Worm (Caenorhabditis elegans): ENCODE data around the gene C35D6.3.

The C35D6.3 gene

ce11 chrIV:16388856-16389461, 42.3 kb downstream of the C35D6.3 start (continued):
- TF ChIP-seq attf-6 (GFP tag; IDR thresholded peaks at IDR 0.05) = peak; percentile 99
- TF ChIP-seq D2030.7 (GFP tag; IDR thresholded peaks at IDR 0.05) = peak; percentile 81
- no peak for TF ChIP-seq Y95B8A.8 (GFP tag; IDR thresholded peaks at IDR 0.05)
- 0 out of 2 replicates have a peak, but pooled peaks have one; percentile 16 for TF ChIP-seq aptf-2 (GFP tag; conservative IDR thresholded peaks at IDR 0.05)
- no peak for TF ChIP-seq ceh-58 (GFP tag; IDR thresholded peaks at IDR 0.05)
- TF ChIP-seq madf-6 (GFP tag; IDR thresholded peaks at IDR 0.05) = no peak
- TF ChIP-seq repo-1 (tag; optimal IDR thresholded peaks at IDR 0.05) = peak; percentile 65
- no peak; the same call in 1 of the 2 replicates for TF ChIP-seq let-526 (GFP tag; IDR thresholded peaks at IDR 0.05)
- peak; percentile 16 for TF ChIP-seq efl-1 (GFP tag; optimal IDR thresholded peaks at IDR 0.05)
- TF ChIP-seq ztf-3 (GFP tag; optimal IDR thresholded peaks at IDR 0.05) = no peak
- TF ChIP-seq K12H6.12 (tag; optimal IDR thresholded peaks at IDR 0.05) = peak; percentile 46
- peak; percentile 48; the same call in 1 of the 2 replicates for TF ChIP-seq Y53G8AR.9 (GFP tag; conservative IDR thresholded peaks at IDR 0.05)
- no peak for TF ChIP-seq ztf-25 (GFP tag; IDR thresholded peaks at IDR 0.05)
- peak; percentile 67 for TF ChIP-seq F52B5.7 (tag; optimal IDR thresholded peaks at IDR 0.05)
- peak; percentile 93 for TF ChIP-seq lin-26 (GFP tag; IDR thresholded peaks at IDR 0.05)
- peak; percentile 24 for TF ChIP-seq ceh-79 (tag; optimal IDR thresholded peaks at IDR 0.05)
- TF ChIP-seq F49E8.2 (tag; optimal IDR thresholded peaks at IDR 0.05; ENCODE audit: insufficient read depth) = peak; percentile 80
- no peak for TF ChIP-seq ets-4 (GFP tag; optimal IDR thresholded peaks at IDR 0.05)
- peak; percentile 93 for TF ChIP-seq dox-1 (GFP tag; IDR thresholded peaks at IDR 0.05)
- no peak for TF ChIP-seq dpff-1 (tag; optimal IDR thresholded peaks at IDR 0.05)
- peak; percentile 86; the same call in 1 of the 2 replicates for TF ChIP-seq cebp-2 (GFP tag; IDR thresholded peaks at IDR 0.05)
- TF ChIP-seq him-1 (tag; optimal IDR thresholded peaks at IDR 0.05) = peak; percentile 57
- peak; percentile 91 for TF ChIP-seq B0261.1 (tag; optimal IDR thresholded peaks at IDR 0.05)
- peak; percentile 52; the same call in 1 of the 2 replicates for TF ChIP-seq zfh-2 (GFP tag; conservative IDR thresholded peaks at IDR 0.05)
- peak; percentile 92 for TF ChIP-seq Y56A3A.18 (GFP tag; IDR thresholded peaks at IDR 0.05)
- TF ChIP-seq hmg-20 (GFP tag; IDR thresholded peaks at IDR 0.05) = peak; percentile 87; the same call in 1 of the 2 replicates
- peak; percentile 84 for TF ChIP-seq ztf-18 (tag; optimal IDR thresholded peaks at IDR 0.05)
- peak; percentile 73 for TF ChIP-seq lin-54 (GFP tag; optimal IDR thresholded peaks at IDR 0.05)
- TF ChIP-seq ceh-40 (GFP tag; IDR thresholded peaks at IDR 0.05) = peak; percentile 78
- TF ChIP-seq pha-4 (tag; optimal IDR thresholded peaks at IDR 0.05) = no peak
- TF ChIP-seq bed-1 (GFP tag; IDR thresholded peaks at IDR 0.05) = 0 out of 2 replicates have a peak, but pooled peaks have one; percentile 49
- TF ChIP-seq aptf-3 (GFP tag; IDR thresholded peaks at IDR 0.05) = peak; percentile 82; the same call in 1 of the 2 replicates
- TF ChIP-seq fkh-3 (tag; optimal IDR thresholded peaks at IDR 0.05) = no peak
- TF ChIP-seq nfya-1 (tag; optimal IDR thresholded peaks at IDR 0.05; ENCODE audit: borderline replicate concordance, insufficient read depth) = no peak
- peak; percentile 39; the same call in 1 of the 2 replicates for TF ChIP-seq B0019.2 (GFP tag; conservative IDR thresholded peaks at IDR 0.05)
- peak; percentile 29 for TF ChIP-seq T26A5.8 (tag; optimal IDR thresholded peaks at IDR 0.05)
- no peak for TF ChIP-seq nfya-2 (GFP tag; IDR thresholded peaks at IDR 0.05)
- peak; percentile 99 for TF ChIP-seq mcd-1 (GFP tag; IDR thresholded peaks at IDR 0.05)
- TF ChIP-seq lsy-27 (tag; optimal IDR thresholded peaks at IDR 0.05; ENCODE audit: borderline replicate concordance, insufficient read depth) = no peak
- peak; percentile 94 for TF ChIP-seq tbp1 (GFP tag; optimal IDR thresholded peaks at IDR 0.05)
- peak; percentile 73 for TF ChIP-seq ztf-28 (GFP tag; IDR thresholded peaks at IDR 0.05)
- peak; percentile 9 for TF ChIP-seq unc-130 (GFP tag; optimal IDR thresholded peaks at IDR 0.05)
- TF ChIP-seq die-1 (tag; optimal IDR thresholded peaks at IDR 0.05) = peak; percentile 87
- TF ChIP-seq F37B4.10 (GFP tag; IDR thresholded peaks at IDR 0.05) = no peak
- peak; percentile 79 for TF ChIP-seq lir-1 (GFP tag; conservative IDR thresholded peaks at IDR 0.05)
- TF ChIP-seq lin-40 (tag; optimal IDR thresholded peaks at IDR 0.05) = peak; percentile 81
- 0 out of 2 replicates have a peak, but pooled peaks have one; percentile 22 for TF ChIP-seq madf-8 (GFP tag; conservative IDR thresholded peaks at IDR 0.05)
